Worm (Caenorhabditis elegans) whole organism, L4 larva: Measurements from ENCODE around the gene gfat-1.

Experiments used
- cey-2 ChIP-seq: sonication (generic microtip); optimal IDR thresholded peaks from 3 replicates; lab custom pipeline; 2017; ENCODE audit warnings: missing genetic modification characterization, mild to moderate bottlenecking, missing compliant biosample characterization, antibody characterized with exemption, borderline replicate concordance; ENCODE audit not compliant: insufficient read depth
- lim-7 ChIP-seq: fragments of 200-800 bp; sonication (Bioruptor generic); IDR thresholded peaks from 2 replicates; pipeline ENCODE4 v1.3.6; 2022; ENCODE audit warnings: missing genetic modification characterization, missing compliant biosample characterization
- nhr-11 ChIP-seq: fragments of 150-350 bp; optimal IDR thresholded peaks from 2 replicates; lab custom pipeline; 2014; ENCODE audit warnings: missing biosample characterization, missing genetic modification characterization
- nhr-28 ChIP-seq: fragments of 150-350 bp; optimal IDR thresholded peaks from 2 replicates; lab custom pipeline; 2014; ENCODE audit warnings: missing biosample characterization, missing genetic modification characterization
- nhr-6 ChIP-seq: fragments of 150-350 bp; optimal IDR thresholded peaks from 2 replicates; lab custom pipeline; 2014; ENCODE audit warnings: missing biosample characterization, missing genetic modification characterization
- zag-1 ChIP-seq: fragments of 150-350 bp; optimal IDR thresholded peaks from 2 replicates; lab custom pipeline; 2014; ENCODE audit warnings: missing biosample characterization, missing genetic modification characterization
- zip-11 ChIP-seq: fragments of 200-800 bp; sonication (Bioruptor generic); IDR thresholded peaks from 2 replicates; pipeline ENCODE4 v1.3.6; 2022; ENCODE audit warnings: missing genetic modification characterization, missing compliant biosample characterization

ce11 chrII:11634681-11635527 is 39.7 kb upstream of the gfat-1 start:
- no peak for TF ChIP-seq cey-2 (tag; lab: Kevin White, UChicago)
- TF ChIP-seq lim-7 (GFP tag; lab: Robert Waterston, UW): 0 out of 2 replicates have a peak, but pooled peaks have one; percentile 26
- TF ChIP-seq nhr-6 (tag; lab: Kevin White, UChicago): peak; percentile 79
- peak; percentile 42 for TF ChIP-seq zag-1 (tag; lab: Kevin White, UChicago)
- TF ChIP-seq zip-11 (GFP tag; lab: Robert Waterston, UW): no peak
- peak; percentile 88 for TF ChIP-seq nhr-11 (tag; lab: Kevin White, UChicago)
- peak; percentile 79 for TF ChIP-seq nhr-28 (tag; lab: Kevin White, UChicago)
